Worm (Caenorhabditis elegans) whole organism, L1 larva: Measurements from ENCODE around the gene C05C12.6.

Experiments used
- nhr-77 ChIP-seq: fragments of 150-350 bp; optimal IDR thresholded peaks from 2 replicates; lab custom pipeline; 2014; ENCODE audit warnings: missing biosample characterization, missing genetic modification characterization
- pax-3 ChIP-seq: fragments of 200-800 bp; sonication (Bioruptor generic); optimal IDR thresholded peaks from 2 replicates; lab custom pipeline; 2018; ENCODE audit warnings: mild to moderate bottlenecking, missing genetic modification characterization, moderate library complexity, missing compliant biosample characterization
- unc-62 ChIP-seq: fragments of 150-350 bp; optimal IDR thresholded peaks from 2 replicates; lab custom pipeline; 2014; ENCODE audit warnings: missing biosample characterization, missing genetic modification reagents, missing genetic modification characterization

DNA sequence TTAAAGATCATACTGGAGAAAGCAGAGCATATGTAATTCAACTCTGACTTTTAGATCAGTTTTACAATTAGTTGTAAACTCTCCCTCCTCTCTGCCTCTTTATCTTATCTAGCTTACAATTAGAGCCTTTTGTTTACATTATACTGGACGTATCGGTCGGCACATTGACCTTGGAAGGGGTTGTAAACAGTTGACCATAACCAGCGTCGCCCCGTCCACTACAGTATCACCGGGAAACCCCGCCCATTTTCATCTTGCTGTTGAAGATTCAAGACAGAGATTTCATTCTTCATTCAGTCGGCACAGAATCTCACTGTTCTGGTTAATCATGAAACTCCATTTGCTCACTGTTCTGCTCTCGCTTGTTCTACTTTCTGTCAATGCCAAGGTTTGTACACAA, 54.5 kb downstream of the C05C12.6 start, which contains the start of gene sdz-27:
- TF ChIP-seq pax-3 (tag; lab: Kevin White, UChicago) (no peak), nhr-77 (tag; lab: Kevin White, UChicago) (no peak), unc-62 (GFP tag; lab: Kevin White, UChicago) (no peak)
